Worm (Caenorhabditis elegans) whole organism, L1 larva: ENCODE measurements around the gene T25D1.2.

Experiments used
- ama-1 ChIP-seq: fragments of 150-350 bp; optimal IDR thresholded peaks from 2 replicates; lab custom pipeline; 2014
- ceh-8 ChIP-seq: fragments of 200-800 bp; sonication (Bioruptor generic); optimal IDR thresholded peaks from 2 replicates; lab custom pipeline; 2018; ENCODE audit warnings: mild to moderate bottlenecking, missing genetic modification characterization, moderate library complexity, missing compliant biosample characterization
- ceh-82 ChIP-seq, 3 experiments: fragments of 150-350 bp in 1 of 3; sonication (generic microtip) in 2 of 3; optimal IDR thresholded peaks; 2 replicates each; lab custom pipeline; 2014 to 2017; ENCODE audit warnings: missing biosample characterization in 3 of 3, missing genetic modification characterization in 3 of 3
- dsc-1 ChIP-seq: sonication (generic microtip); optimal IDR thresholded peaks from 2 replicates; lab custom pipeline; 2016; ENCODE audit warnings: mild to moderate bottlenecking, missing genetic modification characterization, missing compliant biosample characterization
- efl-3 ChIP-seq: fragments of 200-800 bp; sonication (Bioruptor generic); optimal IDR thresholded peaks from 2 replicates; lab custom pipeline; 2018; ENCODE audit warnings: mild to moderate bottlenecking, missing genetic modification characterization, missing compliant biosample characterization
- elt-2 ChIP-seq: sonication (generic microtip); optimal IDR thresholded peaks from 2 replicates; lab custom pipeline; 2016; ENCODE audit warnings: missing genetic modification characterization, mild to moderate bottlenecking, inconsistent platforms, missing compliant biosample characterization, missing genetic modification reagents
- elt-3 ChIP-seq, 6 experiments: fragments of 150-350 bp in 1 of 6; sonication (generic microtip); optimal IDR thresholded peaks; 2 replicates each; lab custom pipeline; 2017 to 2018; ENCODE audit warnings: missing biosample characterization in 6 of 6, missing genetic modification characterization in 6 of 6, inconsistent platforms in 1 of 6
- ets-5 ChIP-seq: fragments of 200-800 bp; sonication (Bioruptor generic); IDR thresholded peaks from 2 replicates; pipeline ENCODE4 v1.3.6; 2022; ENCODE audit warnings: missing genetic modification characterization, missing compliant biosample characterization
- fkh-10 ChIP-seq: sonication (generic microtip); optimal IDR thresholded peaks from 2 replicates; lab custom pipeline; 2017; ENCODE audit warnings: missing biosample characterization, missing genetic modification reagents, missing genetic modification characterization
- fkh-4 ChIP-seq: sonication (generic microtip); optimal IDR thresholded peaks from 2 replicates; lab custom pipeline; 2016; ENCODE audit warnings: missing compliant biosample characterization, missing genetic modification characterization, borderline replicate concordance
- fkh-8 ChIP-seq: sonication (generic microtip); optimal IDR thresholded peaks from 2 replicates; lab custom pipeline; 2016; ENCODE audit warnings: mild to moderate bottlenecking, missing genetic modification characterization, missing compliant biosample characterization
- fos-1 ChIP-seq: fragments of 150-350 bp; optimal IDR thresholded peaks from 2 replicates; lab custom pipeline; 2014; ENCODE audit warnings: missing biosample characterization, missing genetic modification characterization
- grh-1 ChIP-seq: fragments of 200-800 bp; sonication (Bioruptor generic); IDR thresholded peaks from 2 replicates; pipeline ENCODE4 v1.3.6; 2022; ENCODE audit warnings: missing genetic modification reagents, missing genetic modification characterization, missing compliant biosample characterization
- hlh-17 ChIP-seq: fragments of 200-800 bp; sonication (Bioruptor generic); optimal IDR thresholded peaks from 2 replicates; lab custom pipeline; 2018; ENCODE audit warnings: missing genetic modification characterization, mild to moderate bottlenecking, missing compliant biosample characterization, moderate library complexity, borderline replicate concordance
- hlh-4 ChIP-seq: sonication (generic microtip); optimal IDR thresholded peaks from 2 replicates; lab custom pipeline; 2016; ENCODE audit warnings: mild to moderate bottlenecking, missing genetic modification characterization, missing compliant biosample characterization
- hpl-2 ChIP-seq: fragments of 150-350 bp; optimal IDR thresholded peaks from 2 replicates; lab custom pipeline; 2014; ENCODE audit warnings: missing biosample characterization, missing genetic modification reagents, missing genetic modification characterization
- isw-1 ChIP-seq: fragments of 200-800 bp; sonication (Bioruptor generic); IDR thresholded peaks from 2 replicates; pipeline ENCODE4 v1.3.6; 2022; ENCODE audit warnings: missing genetic modification characterization, missing compliant biosample characterization
- lin-14 ChIP-seq: fragments of 200-800 bp; sonication (Bioruptor generic); optimal IDR thresholded peaks from 2 replicates; lab custom pipeline; 2018; ENCODE audit warnings: mild to moderate bottlenecking, missing genetic modification characterization, moderate library complexity, missing compliant biosample characterization
- lin-15B ChIP-seq: fragments of 150-350 bp; sonication (generic microtip); optimal IDR thresholded peaks from 3 replicates; lab custom pipeline; 2014; ENCODE audit warnings: missing biosample characterization, missing genetic modification characterization
- lsy-2 ChIP-seq, 2 experiments: fragments of 150-350 bp; optimal IDR thresholded peaks; 2 replicates each; lab custom pipeline; 2014; ENCODE audit warnings: missing biosample characterization in 2 of 2, missing genetic modification characterization in 2 of 2
- mep-1 ChIP-seq: fragments of 150-350 bp; optimal IDR thresholded peaks from 2 replicates; lab custom pipeline; 2014; ENCODE audit warnings: missing biosample characterization, missing genetic modification characterization
- nhr-19 ChIP-seq: fragments of 200-800 bp; sonication (Bioruptor generic); conservative IDR thresholded peaks from 2 replicates; pipeline ENCODE4 v1.3.6; 2022; ENCODE audit warnings: missing genetic modification characterization, missing compliant biosample characterization
- nhr-28 ChIP-seq: fragments of 150-350 bp; optimal IDR thresholded peaks from 2 replicates; lab custom pipeline; 2014; ENCODE audit warnings: missing biosample characterization, missing genetic modification characterization
- nhr-47 ChIP-seq: sonication (generic microtip); optimal IDR thresholded peaks from 2 replicates; lab custom pipeline; 2016; ENCODE audit warnings: mild to moderate bottlenecking, missing genetic modification characterization, moderate library complexity, missing compliant biosample characterization
- nhr-71 ChIP-seq: sonication (generic microtip); optimal IDR thresholded peaks from 2 replicates; lab custom pipeline; 2016; ENCODE audit warnings: mild to moderate bottlenecking, missing genetic modification characterization, moderate library complexity, missing compliant biosample characterization
- nhr-85 ChIP-seq: sonication (generic microtip); peaks from one replicate; lab custom pipeline; 2016; ENCODE audit warnings: missing genetic modification characterization, inconsistent platforms, missing compliant biosample characterization
- pqm-1 ChIP-seq: sonication (generic microtip); optimal IDR thresholded peaks from 3 replicates; lab custom pipeline; 2017; ENCODE audit warnings: missing biosample characterization, missing genetic modification characterization
- rnt-1 ChIP-seq: sonication (generic microtip); optimal IDR thresholded peaks from 2 replicates; lab custom pipeline; 2016; ENCODE audit warnings: mild to moderate bottlenecking, missing genetic modification characterization, moderate library complexity, missing compliant biosample characterization
- skn-1 ChIP-seq: fragments of 150-350 bp; optimal IDR thresholded peaks from 2 replicates; lab custom pipeline; 2014; ENCODE audit warnings: missing biosample characterization, missing genetic modification characterization
- snpc-4 ChIP-seq: fragments of 150-350 bp; optimal IDR thresholded peaks from 2 replicates; lab custom pipeline; 2014; ENCODE audit warnings: missing biosample characterization, missing genetic modification characterization
- snu-23 ChIP-seq: sonication (generic microtip); optimal IDR thresholded peaks from 2 replicates; lab custom pipeline; 2016; ENCODE audit warnings: missing genetic modification characterization, missing compliant biosample characterization
- swsn-7 ChIP-seq: sonication (generic microtip); optimal IDR thresholded peaks from 2 replicates; lab custom pipeline; 2016; ENCODE audit warnings: missing genetic modification characterization, missing compliant biosample characterization
- tbx-2 ChIP-seq: sonication (generic microtip); optimal IDR thresholded peaks from 2 replicates; lab custom pipeline; 2016; ENCODE audit warnings: missing genetic modification characterization, missing compliant biosample characterization
- unc-86 ChIP-seq: sonication (generic microtip); optimal IDR thresholded peaks from 2 replicates; lab custom pipeline; 2016; ENCODE audit warnings: missing genetic modification characterization, missing compliant biosample characterization
- ztf-11 ChIP-seq, 2 experiments: sonication (generic microtip); optimal IDR thresholded peaks; 2 replicates each; lab custom pipeline; 2016 to 2017; ENCODE audit warnings: missing genetic modification characterization in 2 of 2, missing biosample characterization in 1 of 2, missing compliant biosample characterization in 1 of 2

T25D1.2 gene

ce11 chrX:16480232-16480631, 35.1 kb upstream of the T25D1.2 start:
- no peak for TF ChIP-seq hpl-2 (GFP tag; lab: Kevin White, UChicago)
- peak; percentile 55 for TF ChIP-seq lin-14 (GFP tag; lab: Kevin White, UChicago)
- TF ChIP-seq fkh-10 = peak; percentile 51

ce11 chrX:16481026-16481425, 34.3 kb upstream of the T25D1.2 start:
- peak; percentile 69 for TF ChIP-seq ceh-8
- peak; percentile 16 to 64 for TF ChIP-seq lsy-2 (tag; optimal IDR thresholded peaks at IDR 0.05; lab: Kevin White, UChicago)
- TF ChIP-seq dsc-1 (tag; lab: Kevin White, UChicago) = peak; percentile 48
- peak; percentile 74 for TF ChIP-seq lin-14 (GFP tag; lab: Kevin White, UChicago)
- no peak for TF ChIP-seq hlh-4 (tag; lab: Kevin White, UChicago)
- no peak for TF ChIP-seq grh-1 (GFP tag; lab: Robert Waterston, UW)
- TF ChIP-seq tbx-2 = peak; percentile 55

- TF ChIP-seq efl-3 (no peak), snpc-4 (no peak), nhr-28 (tag; lab: Kevin White, UChicago) (no peak), fkh-4 (tag; lab: Kevin White, UChicago) (no peak)
Observed at ce11 chrX:16482944-16483343, 32.4 kb upstream of the T25D1.2 start.

- TF ChIP-seq hlh-17 (no peak), elt-2 (tag; lab: Kevin White, UChicago) (peak; percentile 3), efl-3 (no peak), lin-15B (tag; lab: Kevin White, UChicago) (no peak)
- TF ChIP-seq, all 84 proteins: peak for 1
Observed at ce11 chrX:16484043-16484442, 31.3 kb upstream of the T25D1.2 start.

ce11 chrX:16484681-16485080, 30.7 kb upstream of the T25D1.2 start:
- TF ChIP-seq unc-86 (tag; lab: Kevin White, UChicago) (peak; percentile 22), isw-1 (GFP tag; lab: Robert Waterston, UW) (peak; percentile 13; the same call in 1 of the 2 replicates), nhr-85 (tag; lab: Kevin White, UChicago) (no peak), fos-1 (tag; lab: Kevin White, UChicago) (no peak), ceh-8 (peak; percentile 27), hlh-4 (tag; lab: Kevin White, UChicago) (no peak), ceh-82 (tag; optimal IDR thresholded peaks at IDR 0.05; lab: Kevin White, UChicago) (peak in 1 of 3 experiments; percentile 55), lsy-2 (tag; optimal IDR thresholded peaks at IDR 0.05; lab: Kevin White, UChicago) (peak in 1 of 2 experiments; percentile 59), nhr-47 (tag; lab: Kevin White, UChicago) (peak; percentile 30), nhr-71 (tag; lab: Kevin White, UChicago) (peak; percentile 69), skn-1 (peak; percentile 29), ztf-11 (tag; optimal IDR thresholded peaks at IDR 0.05; lab: Kevin White, UChicago) (no peak), mep-1 (tag; lab: Kevin White, UChicago) (peak; percentile 64), fkh-8 (peak; percentile 56), rnt-1 (tag; lab: Kevin White, UChicago) (peak; percentile 47), dsc-1 (tag; lab: Kevin White, UChicago) (peak; percentile 40), ama-1 (no peak), nhr-19 (0 out of 2 replicates have a peak, but pooled peaks have one; percentile 8), ets-5 (no peak), elt-3 (tag; optimal IDR thresholded peaks at IDR 0.05; lab: Kevin White, UChicago) (no peak), hpl-2 (GFP tag; lab: Kevin White, UChicago) (no peak), snpc-4 (no peak), fkh-10 (peak; percentile 58), pqm-1 (tag; lab: Kevin White, UChicago) (no peak), snu-23 (GFP tag; lab: Kevin White, UChicago) (peak; percentile 34), swsn-7 (tag; lab: Kevin White, UChicago) (peak; percentile 18), lin-14 (GFP tag; lab: Kevin White, UChicago) (peak; percentile 93)
